Worm (Caenorhabditis elegans) whole organism, young adult: ENCODE results near the gene smg-8.

Experiments used
- F52B5.7 ChIP-seq: sonication (generic microtip); optimal IDR thresholded peaks from 2 replicates; lab custom pipeline; 2016; ENCODE audit warnings: mild to moderate bottlenecking, missing genetic modification characterization, missing compliant biosample characterization
- K12H6.12 ChIP-seq: fragments of 200-800 bp; sonication (Bioruptor generic); optimal IDR thresholded peaks from 2 replicates; lab custom pipeline; 2018; ENCODE audit warnings: mild to moderate bottlenecking, missing genetic modification characterization, missing compliant biosample characterization
- ama-1 ChIP-seq, 3 experiments: fragments of 150-350 bp in 1 of 3; sonication (generic microtip) in 2 of 3; optimal IDR thresholded peaks; 2 replicates each; lab custom pipeline; 2014 to 2018; ENCODE audit warnings: missing biosample characterization in 2 of 3, missing genetic modification characterization in 2 of 3, missing genetic modification reagents in 2 of 3
- bed-1 ChIP-seq: fragments of 200-800 bp; sonication (Bioruptor generic); IDR thresholded peaks from 2 replicates; pipeline ENCODE4 v1.3.6; 2022; ENCODE audit warnings: missing genetic modification reagents, missing genetic modification characterization, missing compliant biosample characterization
- egrh-3 ChIP-seq: fragments of 200-800 bp; sonication (Bioruptor generic); IDR thresholded peaks from 2 replicates; pipeline ENCODE4 v1.3.6; 2022; ENCODE audit warnings: missing genetic modification reagents, missing genetic modification characterization, missing compliant biosample characterization
- ets-4 ChIP-seq: fragments of 200-800 bp; sonication (Bioruptor generic); optimal IDR thresholded peaks from 2 replicates; lab custom pipeline; 2018; ENCODE audit warnings: mild to moderate bottlenecking, missing genetic modification characterization, missing compliant biosample characterization
- mcd-1 ChIP-seq: fragments of 200-800 bp; sonication (Bioruptor generic); IDR thresholded peaks from 2 replicates; pipeline ENCODE4 v1.3.6; 2022; ENCODE audit warnings: missing genetic modification reagents, missing genetic modification characterization, missing compliant biosample characterization
- rec-8 ChIP-seq, 2 experiments: sonication (generic microtip); optimal IDR thresholded peaks; 2 replicates each; lab custom pipeline; 2016; ENCODE audit warnings: mild to moderate bottlenecking in 2 of 2, missing genetic modification characterization in 2 of 2, missing genetic modification reagents in 2 of 2, missing genotype in 2 of 2, missing biosample characterization in 1 of 2, missing compliant biosample characterization in 1 of 2, moderate library complexity in 1 of 2
- zim-3 ChIP-seq: sonication (generic microtip); optimal IDR thresholded peaks from 2 replicates; lab custom pipeline; 2017; ENCODE audit warnings: mild to moderate bottlenecking, missing genetic modification characterization, moderate library complexity, missing compliant biosample characterization
- ztf-3 ChIP-seq: fragments of 200-800 bp; sonication (Bioruptor generic); optimal IDR thresholded peaks from 2 replicates; lab custom pipeline; 2018; ENCODE audit warnings: mild to moderate bottlenecking, missing genetic modification characterization, missing compliant biosample characterization

DNA sequence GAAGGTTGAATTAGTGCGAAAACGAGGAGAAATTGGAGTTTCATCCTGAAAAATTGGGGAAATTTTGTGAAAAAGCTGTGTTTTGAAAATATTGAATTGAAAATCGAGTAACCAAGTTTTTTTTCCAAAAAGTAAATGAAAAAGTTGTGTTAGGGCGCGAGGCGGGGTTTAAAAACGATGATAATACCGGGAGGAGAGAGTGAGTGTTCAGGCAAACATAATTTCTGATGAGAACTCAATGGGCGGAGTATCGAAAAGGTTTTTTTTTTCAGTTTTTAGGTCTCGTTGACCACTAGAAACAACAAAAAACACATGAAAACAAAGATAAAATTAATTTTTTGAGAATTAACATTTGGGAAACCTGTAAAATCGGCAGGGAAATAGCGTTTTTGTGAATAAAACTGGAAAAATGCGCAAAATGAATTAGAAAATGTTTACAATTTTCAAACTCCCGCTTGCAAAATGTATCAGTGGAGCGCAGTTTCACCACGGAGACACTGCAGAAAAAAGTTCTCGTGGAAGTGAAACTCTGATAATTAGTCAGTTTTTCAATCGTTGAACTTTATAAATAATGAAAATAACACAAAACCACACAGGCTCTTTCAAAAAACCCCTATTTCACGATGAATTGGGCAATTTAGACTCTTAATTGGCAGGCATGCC is 38.5 kb downstream of the smg-8 start, which contains the start of gene C13B4.1:
- TF ChIP-seq ztf-3 (GFP tag; lab: Kevin White, UChicago) (no peak), egrh-3 (GFP tag; lab: Robert Waterston, UW) (no peak), ama-1 (optimal IDR thresholded peaks at IDR 0.05; lab: Kevin White, UChicago) (no peak), ama-1 (GFP tag; optimal IDR thresholded peaks at IDR 0.05; lab: Kevin White, UChicago) (no peak), F52B5.7 (no peak), zim-3 (tag; lab: Kevin White, UChicago) (no peak), bed-1 (GFP tag; lab: Robert Waterston, UW) (no peak), mcd-1 (GFP tag; lab: Robert Waterston, UW) (peak; percentile 94), rec-8 (tag; optimal IDR thresholded peaks at IDR 0.05; lab: Kevin White, UChicago) (no peak), K12H6.12 (tag; lab: Kevin White, UChicago) (no peak), ets-4 (GFP tag; lab: Kevin White, UChicago) (no peak)
